Worm (Caenorhabditis elegans): ENCODE results near the gene npr-7.

- TF ChIP-seq snpc-4 (tag; optimal IDR thresholded peaks at IDR 0.05) (no peak), ceh-9 (tag; optimal IDR thresholded peaks at IDR 0.05) (no peak), unc-62 (GFP tag; optimal IDR thresholded peaks at IDR 0.05) (no peak), sea-2 (GFP tag; optimal IDR thresholded peaks at IDR 0.05) (no peak), fos-1 (tag; optimal IDR thresholded peaks at IDR 0.05) (no peak), ztf-4 (tag; optimal IDR thresholded peaks at IDR 0.05) (no peak), pha-4 (tag; optimal IDR thresholded peaks at IDR 0.05) (no peak)
These were observed 50.6 kb downstream of the npr-7 start for ce11 chrX:9268373-9268772.
